Worm (Caenorhabditis elegans) whole organism, midembryonic: ENCODE results near the gene golg-4.
A peak's percentile ranks its signal among the peaks of the same experiment; 100 is the strongest.

Experiments used
- T22C8.4 ChIP-seq: fragments of 200-800 bp; sonication (Bioruptor generic); IDR thresholded peaks from 2 replicates; pipeline ENCODE4 v1.3.6; 2022; ENCODE audit warnings: missing genetic modification characterization, missing compliant biosample characterization
- cog-1 ChIP-seq: sonication (generic microtip); optimal IDR thresholded peaks from 2 replicates; lab custom pipeline; 2016; ENCODE audit warnings: missing genetic modification characterization, missing compliant biosample characterization
- flt-1 ChIP-seq: fragments of 200-800 bp; sonication (Bioruptor generic); IDR thresholded peaks from 2 replicates; pipeline ENCODE4 v1.3.6; 2022; ENCODE audit warnings: missing genetic modification characterization, missing compliant biosample characterization
- klf-2 ChIP-seq: fragments of 200-800 bp; sonication (Bioruptor generic); conservative IDR thresholded peaks from 2 replicates; pipeline ENCODE4 v1.3.6; 2022; ENCODE audit warnings: missing genetic modification reagents, missing genetic modification characterization, missing compliant biosample characterization
- med-1 ChIP-seq: sonication (generic microtip); optimal IDR thresholded peaks from 2 replicates; lab custom pipeline; 2017; ENCODE audit warnings: missing genetic modification characterization, mild to moderate bottlenecking, missing compliant biosample characterization, antibody characterized with exemption, missing genetic modification reagents; ENCODE audit not compliant: insufficient read depth
- ref-1 ChIP-seq: fragments of 200-800 bp; sonication (Bioruptor generic); conservative IDR thresholded peaks from 2 replicates; pipeline ENCODE4 v1.3.6; 2022; ENCODE audit warnings: missing genetic modification reagents, missing genetic modification characterization, missing compliant biosample characterization
- tab-1 ChIP-seq: fragments of 200-800 bp; sonication (Bioruptor generic); IDR thresholded peaks from 2 replicates; pipeline ENCODE4 v1.3.6; 2022; ENCODE audit warnings: missing genetic modification characterization, missing compliant biosample characterization
- ztf-23 ChIP-seq: fragments of 200-800 bp; sonication (Bioruptor generic); IDR thresholded peaks from 2 replicates; pipeline ENCODE4 v1.3.6; 2022; ENCODE audit warnings: missing genetic modification reagents, missing genetic modification characterization, missing compliant biosample characterization
- ztf-29 ChIP-seq: fragments of 200-800 bp; sonication (Bioruptor generic); IDR thresholded peaks from 2 replicates; pipeline ENCODE4 v1.3.6; 2022; ENCODE audit warnings: missing genetic modification reagents, missing genetic modification characterization, missing compliant biosample characterization

golg-4 gene

ce11 chrIII:3382465-3382864 lies 22.9 kb upstream of the golg-4 start:
- TF ChIP-seq tab-1 (GFP tag; lab: Robert Waterston, UW) (no peak), med-1 (GFP tag; lab: Kevin White, UChicago) (no peak), flt-1 (GFP tag; lab: Robert Waterston, UW) (no peak), T22C8.4 (no peak), ztf-23 (GFP tag; lab: Robert Waterston, UW) (no peak), klf-2 (no peak), ztf-29 (no peak), cog-1 (tag; lab: Kevin White, UChicago) (no peak), ref-1 (no peak)

ce11 chrIII:3389426-3390020 lies 15.8 kb upstream of the golg-4 start, which contains the start of the genes elmd-1 and hecw-1:
Gene elmd-1, plus strand, starts transcription at chrIII:3389919.
Gene hecw-1, minus strand, starts transcription at chrIII:3389970.
- TF ChIP-seq ztf-23 (GFP tag; lab: Robert Waterston, UW) (peak; percentile 68; the same call in 1 of the 2 replicates), ref-1 (peak; percentile 44; the same call in 1 of the 2 replicates), flt-1 (GFP tag; lab: Robert Waterston, UW) (peak; percentile 74; the same call in 1 of the 2 replicates), cog-1 (tag; lab: Kevin White, UChicago) (no peak), med-1 (GFP tag; lab: Kevin White, UChicago) (no peak), klf-2 (no peak), ztf-29 (peak; percentile 43; the same call in 1 of the 2 replicates), T22C8.4 (no peak), tab-1 (GFP tag; lab: Robert Waterston, UW) (peak; percentile 64; the same call in 1 of the 2 replicates)

- TF ChIP-seq tab-1 (GFP tag; lab: Robert Waterston, UW) = no peak
- no peak for TF ChIP-seq T22C8.4
- TF ChIP-seq med-1 (GFP tag; lab: Kevin White, UChicago) = no peak
- TF ChIP-seq ztf-23 (GFP tag; lab: Robert Waterston, UW) = no peak
- no peak for TF ChIP-seq ztf-29
- TF ChIP-seq flt-1 (GFP tag; lab: Robert Waterston, UW) = no peak
- no peak for TF ChIP-seq cog-1 (tag; lab: Kevin White, UChicago)
- TF ChIP-seq klf-2 = no peak
Observed at ce11 chrIII:3390144-3390543, 15.2 kb upstream of the golg-4 start.

- TF ChIP-seq ztf-23 (GFP tag; lab: Robert Waterston, UW) (no peak), ztf-29 (no peak)
Observed at ce11 chrIII:3393687-3394086, 11.7 kb upstream of the golg-4 start, which contains the start of gene mlc-4. Gene mlc-4, minus strand, starts transcription at chrIII:3393787.

- TF ChIP-seq flt-1 (GFP tag; lab: Robert Waterston, UW) (no peak), tab-1 (GFP tag; lab: Robert Waterston, UW) (no peak), med-1 (GFP tag; lab: Kevin White, UChicago) (no peak), ref-1 (no peak), ztf-23 (GFP tag; lab: Robert Waterston, UW) (no peak), klf-2 (no peak), T22C8.4 (peak; percentile 52; the same call in 1 of the 2 replicates)
Observed at ce11 chrIII:3395112-3395511, 10.3 kb upstream of the golg-4 start.

ce11 chrIII:3395874-3396467 lies 9.4 kb upstream of the golg-4 start, which contains the start of gene cri-3:
Gene cri-3, plus strand, starts transcription at chrIII:3396355.
- no peak for TF ChIP-seq tab-1 (GFP tag; lab: Robert Waterston, UW)
- TF ChIP-seq T22C8.4 = no peak
- TF ChIP-seq med-1 (GFP tag; lab: Kevin White, UChicago) = no peak
- TF ChIP-seq ztf-23 (GFP tag; lab: Robert Waterston, UW) = no peak
- TF ChIP-seq flt-1 (GFP tag; lab: Robert Waterston, UW) = no peak
- TF ChIP-seq ref-1 = no peak
- TF ChIP-seq ztf-29 = no peak
- no peak for TF ChIP-seq cog-1 (tag; lab: Kevin White, UChicago)
- TF ChIP-seq klf-2 = no peak

- TF ChIP-seq tab-1 (GFP tag; lab: Robert Waterston, UW) = no peak
- TF ChIP-seq flt-1 (GFP tag; lab: Robert Waterston, UW) = no peak
- no peak for TF ChIP-seq cog-1 (tag; lab: Kevin White, UChicago)
- no peak for TF ChIP-seq klf-2
- TF ChIP-seq T22C8.4 = no peak
- TF ChIP-seq ztf-23 (GFP tag; lab: Robert Waterston, UW) = no peak
- no peak for TF ChIP-seq med-1 (GFP tag; lab: Kevin White, UChicago)
- TF ChIP-seq ztf-29 = no peak
Observed at ce11 chrIII:3397678-3398077, 7.7 kb upstream of the golg-4 start, which contains the start of gene clpf-1. Gene clpf-1, plus strand, starts transcription at chrIII:3397743.

- TF ChIP-seq T22C8.4 (0 out of 2 replicates have a peak, but pooled peaks have one; percentile 31), ref-1 (no peak)
Observed at ce11 chrIII:3398485-3398884, 6.9 kb upstream of the golg-4 start.

ce11 chrIII:3400444-3400843 lies 4.9 kb upstream of the golg-4 start:
- TF ChIP-seq T22C8.4 (no peak), ref-1 (no peak), klf-2 (no peak), tab-1 (GFP tag; lab: Robert Waterston, UW) (no peak), flt-1 (GFP tag; lab: Robert Waterston, UW) (no peak), ztf-23 (GFP tag; lab: Robert Waterston, UW) (no peak)

- no peak for TF ChIP-seq tab-1 (GFP tag; lab: Robert Waterston, UW)
Observed at ce11 chrIII:3404354-3404913, 934 bp upstream of the golg-4 start, which contains the start of the genes npp-9 and F59A2.5. Gene npp-9, minus strand, starts transcription at chrIII:3404479. Gene F59A2.5, plus strand, starts transcription at chrIII:3404863.
